Worm (Caenorhabditis elegans) whole organism, mixed stage, embryonic: ENCODE data around the gene fat-3.

Source experiments
- ceh-39 ChIP-seq: fragments of 150-350 bp; optimal IDR thresholded peaks from 2 replicates; lab custom pipeline; 2014; ENCODE audit warnings: missing biosample characterization, missing genetic modification characterization
- ces-1 ChIP-seq: fragments of 150-350 bp; optimal IDR thresholded peaks from 2 replicates; lab custom pipeline; 2014; ENCODE audit warnings: missing biosample characterization, missing genetic modification reagents, missing genetic modification characterization
- elt-3 ChIP-seq: fragments of 150-350 bp; optimal IDR thresholded peaks from 2 replicates; lab custom pipeline; 2014; ENCODE audit warnings: missing biosample characterization, missing genetic modification characterization
- lin-13 ChIP-seq: fragments of 150-350 bp; optimal IDR thresholded peaks from 2 replicates; lab custom pipeline; 2014; ENCODE audit warnings: missing biosample characterization, missing genetic modification characterization
- mep-1 ChIP-seq: fragments of 150-350 bp; optimal IDR thresholded peaks from 2 replicates; lab custom pipeline; 2017; ENCODE audit warnings: missing biosample characterization, missing genetic modification reagents, missing genetic modification characterization, inconsistent platforms
- nhr-2 ChIP-seq: fragments of 150-350 bp; optimal IDR thresholded peaks from 2 replicates; lab custom pipeline; 2014; ENCODE audit warnings: missing biosample characterization, missing genetic modification characterization
- nhr-237 ChIP-seq: fragments of 150-350 bp; optimal IDR thresholded peaks from 2 replicates; lab custom pipeline; 2014; ENCODE audit warnings: missing biosample characterization, missing genetic modification characterization
- nhr-76 ChIP-seq: sonication (generic microtip); optimal IDR thresholded peaks from 2 replicates; lab custom pipeline; 2017; ENCODE audit warnings: missing biosample characterization, missing genetic modification characterization
- pha-4 ChIP-seq: fragments of 150-350 bp; optimal IDR thresholded peaks from 2 replicates; lab custom pipeline; 2018; ENCODE audit warnings: missing biosample characterization, missing genetic modification reagents, missing genetic modification characterization
- snpc-4 ChIP-seq: fragments of 150-350 bp; optimal IDR thresholded peaks from 2 replicates; lab custom pipeline; 2014; ENCODE audit warnings: missing biosample characterization, missing genetic modification characterization
- unc-62 ChIP-seq: fragments of 150-350 bp; optimal IDR thresholded peaks from 2 replicates; lab custom pipeline; 2014; ENCODE audit warnings: missing biosample characterization, missing genetic modification reagents, missing genetic modification characterization
- ztf-11 ChIP-seq: fragments of 150-350 bp; optimal IDR thresholded peaks from 2 replicates; lab custom pipeline; 2014; ENCODE audit warnings: missing biosample characterization, missing genetic modification characterization

DNA sequence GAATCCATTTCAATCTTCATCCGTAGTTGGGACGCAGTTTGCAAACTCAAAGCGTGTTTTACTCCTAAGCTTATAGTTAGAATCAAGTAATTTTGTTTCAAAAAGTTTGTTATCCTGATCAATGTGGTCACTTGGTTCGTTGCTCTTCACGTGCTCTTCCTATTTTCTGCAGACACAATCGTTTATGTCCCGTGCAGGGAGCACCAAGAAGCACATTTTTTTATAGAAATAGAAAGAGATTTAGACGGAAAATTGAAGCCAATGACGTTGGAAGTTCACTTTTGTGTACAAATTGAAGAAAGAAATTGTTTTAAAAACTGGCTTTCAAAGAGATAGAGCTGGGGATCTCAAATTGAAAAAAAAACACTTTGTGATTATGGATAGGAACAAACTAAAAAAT lies 41.1 kb upstream of the fat-3 start:
- no peak for TF ChIP-seq nhr-2 (tag; lab: Kevin White, UChicago)
- no peak for TF ChIP-seq nhr-237
- TF ChIP-seq unc-62 (GFP tag; lab: Kevin White, UChicago): no peak
- no peak for TF ChIP-seq snpc-4 (tag; lab: Kevin White, UChicago)
- TF ChIP-seq elt-3: no peak
- no peak for TF ChIP-seq ztf-11 (tag; lab: Kevin White, UChicago)
- no peak for TF ChIP-seq ces-1 (GFP tag; lab: Kevin White, UChicago)
- no peak for TF ChIP-seq nhr-76
- no peak for TF ChIP-seq lin-13 (tag; lab: Kevin White, UChicago)
- no peak for TF ChIP-seq pha-4
- no peak for TF ChIP-seq mep-1 (tag; lab: Kevin White, UChicago)
- no peak for TF ChIP-seq ceh-39 (tag; lab: Kevin White, UChicago)
